Fruit fly (Drosophila melanogaster) whole organism, wandering third instar larva: Measurements from ENCODE around the gene dsx-c73A.
A peak's percentile ranks its signal among the peaks of the same experiment; 100 is the strongest.

Experiments
- Abd-B ChIP-seq: fragments of >200 bp; optimal IDR thresholded peaks from 2 replicates; lab custom pipeline; 2017; ENCODE audit warnings: missing biosample characterization, missing genetic modification characterization
- CG32264 ChIP-seq: fragments of 200-800 bp; sonication (Bioruptor generic); optimal IDR thresholded peaks from 2 replicates; lab custom pipeline; 2016; ENCODE audit warnings: missing biosample characterization, missing genetic modification characterization
- CG9705 ChIP-seq: fragments of 200-800 bp; sonication (Bioruptor generic); optimal IDR thresholded peaks from 2 replicates; lab custom pipeline; 2018; ENCODE audit warnings: missing biosample characterization, mild to moderate bottlenecking, missing genetic modification characterization
- Dfd ChIP-seq: fragments of >200 bp; optimal IDR thresholded peaks from 2 replicates; lab custom pipeline; 2017; ENCODE audit warnings: missing biosample characterization, missing genetic modification characterization
- GATAd ChIP-seq: sonication (Bioruptor generic); optimal IDR thresholded peaks from 2 replicates; lab custom pipeline; 2016; ENCODE audit warnings: missing biosample characterization, missing genetic modification characterization
- HLH106 ChIP-seq: fragments of 200-800 bp; optimal IDR thresholded peaks from 3 replicates; lab custom pipeline; 2019; ENCODE audit warnings: missing biosample characterization, mild to moderate bottlenecking, missing genetic modification characterization, moderate library complexity
- Hnf4 ChIP-seq: fragments of 200-800 bp; sonication (Bioruptor generic); optimal IDR thresholded peaks from 2 replicates; lab custom pipeline; 2016; ENCODE audit warnings: missing biosample characterization, mild to moderate bottlenecking, missing genetic modification characterization
- Mio ChIP-seq: sonication (Bioruptor generic); optimal IDR thresholded peaks from 2 replicates; lab custom pipeline; 2016; ENCODE audit warnings: missing biosample characterization, missing genetic modification characterization
- Myc ChIP-seq: fragments of >200 bp; optimal IDR thresholded peaks from 2 replicates; lab custom pipeline; 2017
- N ChIP-seq: fragments of >200 bp; optimal IDR thresholded peaks from 2 replicates; lab custom pipeline; 2018; ENCODE audit warnings: missing biosample characterization, missing external identifiers, missing genetic modification characterization
- Rel ChIP-seq, 2 experiments: fragments of 200-800 bp; sonication (Bioruptor generic) in 1 of 2; optimal IDR thresholded peaks; 2 replicates in 1 of 2; 3 replicates in 1 of 2; lab custom pipeline; 2016 to 2019; ENCODE audit warnings: mild to moderate bottlenecking in 2 of 2, missing biosample characterization in 2 of 2, missing genetic modification characterization in 2 of 2, moderate library complexity in 1 of 2
- Sp1 ChIP-seq: fragments of 200-800 bp; sonication (Bioruptor generic); optimal IDR thresholded peaks from 3 replicates; lab custom pipeline; 2019; ENCODE audit warnings: missing biosample characterization, mild to moderate bottlenecking, missing genetic modification characterization, moderate library complexity
- Vsx2 ChIP-seq: fragments of 200-300, 225-300 bp; sonication (Bioruptor generic); optimal IDR thresholded peaks from 2 replicates; lab custom pipeline; 2018; ENCODE audit warnings: missing biosample characterization, missing genetic modification characterization; ENCODE audit not compliant: partially characterized antibody
- brk ChIP-seq: fragments of 200-800 bp; sonication (Bioruptor generic); optimal IDR thresholded peaks from 2 replicates; lab custom pipeline; 2016; ENCODE audit warnings: missing biosample characterization, mild to moderate bottlenecking, missing genetic modification characterization
- dl ChIP-seq, 2 experiments: fragments of 175-275, 200-275 bp in 1 of 2; fragments of 200-275 bp in 1 of 2; sonication (Bioruptor generic); optimal IDR thresholded peaks; lab custom pipeline; 2018; ENCODE audit warnings: mild to moderate bottlenecking in 2 of 2, missing biosample characterization in 2 of 2, missing genetic modification characterization in 2 of 2, moderate library complexity in 2 of 2; ENCODE audit not compliant: partially characterized antibody in 2 of 2, insufficient read depth in 1 of 2
- dmrt93B ChIP-seq: fragments of 200-800 bp; sonication (Bioruptor generic); optimal IDR thresholded peaks from 2 replicates; lab custom pipeline; 2018; ENCODE audit warnings: missing biosample characterization, mild to moderate bottlenecking, missing genetic modification characterization
- dsf ChIP-seq: sonication (Bioruptor generic); optimal IDR thresholded peaks from 2 replicates; lab custom pipeline; 2016; ENCODE audit warnings: missing biosample characterization, missing genetic modification characterization, borderline replicate concordance
- ey ChIP-seq: fragments of 200-800 bp; sonication (Bioruptor generic); optimal IDR thresholded peaks from 2 replicates; lab custom pipeline; 2016; ENCODE audit warnings: missing biosample characterization, missing genetic modification characterization
- fru ChIP-seq: fragments of 200-800 bp; sonication (Bioruptor generic); optimal IDR thresholded peaks from 3 replicates; lab custom pipeline; 2016; ENCODE audit warnings: missing biosample characterization, mild to moderate bottlenecking, missing genetic modification characterization
- h ChIP-seq: fragments of 200-800 bp; sonication (Bioruptor generic); optimal IDR thresholded peaks from 3 replicates; lab custom pipeline; 2016; ENCODE audit warnings: missing biosample characterization, mild to moderate bottlenecking, missing genetic modification characterization
- jim ChIP-seq: fragments of 175-275, 200-325 bp; sonication (Bioruptor generic); optimal IDR thresholded peaks from 2 replicates; lab custom pipeline; 2016; ENCODE audit warnings: missing biosample characterization, mild to moderate bottlenecking, missing genetic modification characterization
- lola ChIP-seq: fragments of >200 bp; optimal IDR thresholded peaks from 2 replicates; lab custom pipeline; 2017; ENCODE audit warnings: missing biosample characterization, missing genetic modification characterization
- pan ChIP-seq: fragments of >200 bp; optimal IDR thresholded peaks from 2 replicates; lab custom pipeline; 2017
- psq ChIP-seq: fragments of 200-800 bp; sonication (Bioruptor generic); optimal IDR thresholded peaks from 3 replicates; lab custom pipeline; 2017; ENCODE audit warnings: missing biosample characterization, mild to moderate bottlenecking, missing genetic modification characterization, moderate library complexity
- rgr ChIP-seq: fragments of 200-800 bp; sonication (Bioruptor generic); optimal IDR thresholded peaks from 3 replicates; lab custom pipeline; 2016; ENCODE audit warnings: missing biosample characterization, mild to moderate bottlenecking, missing genetic modification characterization
- sage ChIP-seq: fragments of 200-800 bp; sonication (Bioruptor generic); optimal IDR thresholded peaks from 2 replicates; lab custom pipeline; 2016; ENCODE audit warnings: missing biosample characterization, mild to moderate bottlenecking, missing genetic modification characterization
- sv ChIP-seq: fragments of 200-800 bp; sonication (Bioruptor generic); optimal IDR thresholded peaks from 3 replicates; lab custom pipeline; 2016; ENCODE audit warnings: missing biosample characterization, missing genetic modification characterization
- tai ChIP-seq: sonication (Bioruptor generic); optimal IDR thresholded peaks from 2 replicates; lab custom pipeline; 2016; ENCODE audit warnings: missing biosample characterization, missing genetic modification characterization
- usp ChIP-seq: fragments of >200 bp; optimal IDR thresholded peaks from 2 replicates; lab custom pipeline; 2017; ENCODE audit warnings: missing biosample characterization, missing genetic modification characterization
- woc ChIP-seq: sonication (Bioruptor generic); optimal IDR thresholded peaks from 2 replicates; lab custom pipeline; 2016; ENCODE audit warnings: missing biosample characterization, mild to moderate bottlenecking, missing genetic modification characterization

dsx-c73A gene

DNA sequence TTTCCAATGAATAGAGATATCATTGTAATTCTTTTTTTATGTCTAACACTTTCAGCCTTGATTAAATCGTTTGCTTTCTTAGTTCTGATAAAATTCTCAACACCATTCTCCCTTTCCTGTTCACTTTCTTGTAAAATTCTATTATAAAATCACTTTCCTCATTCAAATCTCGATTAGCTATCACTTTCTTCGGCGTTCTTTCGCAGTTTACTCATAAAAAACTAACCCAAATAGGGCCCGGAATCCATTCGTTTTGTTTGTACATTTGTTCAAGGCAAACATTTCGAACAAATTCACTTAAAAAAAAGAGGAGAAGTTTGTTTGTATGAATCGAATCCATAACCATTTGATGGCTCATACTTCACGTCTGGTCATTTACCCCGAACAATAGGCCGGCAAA lies 18.2 kb downstream of the dsx-c73A start:
- TF ChIP-seq Mio (GFP tag; lab: Kevin White, UChicago) = no peak
- no peak for TF ChIP-seq dl (GFP tag; optimal IDR thresholded peaks at IDR 0.05; lab: Kevin White, UChicago; ENCODE audit: insufficient read depth in 1 of 2, partially characterized antibody in 2 of 2)
- TF ChIP-seq Dfd (GFP tag; lab: Kevin White, UChicago) = no peak
- TF ChIP-seq GATAd (GFP tag; lab: Kevin White, UChicago) = no peak
- no peak for TF ChIP-seq tai (GFP tag; lab: Kevin White, UChicago)
- TF ChIP-seq fru (GFP tag; lab: Kevin White, UChicago) = no peak
- TF ChIP-seq, all 38 proteins: peak for 0

DNA sequence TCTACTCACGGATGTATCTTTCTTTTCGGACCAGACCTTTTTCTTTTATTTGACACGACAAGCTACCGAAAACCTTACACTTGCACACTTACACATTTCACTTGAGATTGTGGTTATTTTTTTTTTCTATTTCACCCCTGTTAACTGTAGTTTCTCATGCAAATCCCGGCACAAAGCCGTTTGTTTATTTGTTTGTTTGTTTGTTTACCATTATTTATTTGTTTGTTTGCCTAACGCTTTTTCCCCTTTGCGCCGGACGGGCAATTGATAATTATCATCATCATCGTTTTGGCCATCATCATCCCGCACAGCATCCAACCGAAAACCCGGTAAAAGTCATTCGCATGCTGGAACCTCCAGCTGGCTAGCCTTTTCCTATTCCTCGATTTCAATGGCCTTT lies 20.7 kb downstream of the dsx-c73A start:
- TF ChIP-seq N (GFP tag; lab: Kevin White, UChicago) (no peak), ey (GFP tag; lab: Kevin White, UChicago) (no peak), pan (lab: Kevin White, UChicago) (no peak), Sp1 (GFP tag; lab: Kevin White, UChicago) (no peak), rgr (GFP tag; lab: Kevin White, UChicago) (no peak), h (no peak), brk (no peak), psq (GFP tag; lab: Kevin White, UChicago) (no peak), Vsx2 (no peak), Abd-B (GFP tag; lab: Kevin White, UChicago) (no peak), dsf (GFP tag; lab: Kevin White, UChicago) (no peak), Rel (GFP tag; optimal IDR thresholded peaks at IDR 0.05; lab: Kevin White, UChicago) (no peak), Rel (tag; optimal IDR thresholded peaks at IDR 0.05; lab: Kevin White, UChicago) (no peak), CG9705 (GFP tag; lab: Kevin White, UChicago) (no peak), lola (GFP tag; lab: Kevin White, UChicago) (no peak), tai (GFP tag; lab: Kevin White, UChicago) (no peak), Hnf4 (GFP tag; lab: Kevin White, UChicago) (no peak), usp (GFP tag; lab: Kevin White, UChicago) (no peak), sv (GFP tag; lab: Kevin White, UChicago) (no peak), Dfd (GFP tag; lab: Kevin White, UChicago) (no peak)
- TF ChIP-seq, all 38 proteins: peak for 0

DNA sequence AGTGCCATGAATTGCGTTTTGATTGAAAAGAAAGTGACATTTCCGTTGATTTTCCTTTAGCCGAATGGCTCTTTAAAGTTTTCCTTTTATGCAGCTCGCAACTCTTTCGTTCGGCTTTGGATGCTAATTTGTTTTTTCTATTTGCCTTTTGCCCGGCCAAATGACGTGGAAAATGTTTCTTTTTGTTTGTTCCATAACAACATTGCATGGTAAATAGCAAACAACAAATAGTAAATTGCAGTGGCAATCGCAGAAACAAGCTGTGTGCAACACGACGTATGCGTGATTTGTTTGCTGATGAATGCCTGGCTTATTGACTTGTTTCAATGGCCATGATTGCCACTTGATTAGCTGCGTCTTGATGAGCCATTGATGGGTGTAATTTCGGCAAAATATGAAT lies 22.3 kb downstream of the dsx-c73A start:
- TF ChIP-seq Sp1 (GFP tag; lab: Kevin White, UChicago) (no peak), dmrt93B (no peak), lola (GFP tag; lab: Kevin White, UChicago) (no peak), woc (no peak), GATAd (GFP tag; lab: Kevin White, UChicago) (no peak), tai (GFP tag; lab: Kevin White, UChicago) (no peak), h (no peak), CG9705 (GFP tag; lab: Kevin White, UChicago) (no peak), rgr (GFP tag; lab: Kevin White, UChicago) (no peak), jim (GFP tag; lab: Kevin White, UChicago) (no peak), sv (GFP tag; lab: Kevin White, UChicago) (no peak), psq (GFP tag; lab: Kevin White, UChicago) (no peak), sage (GFP tag; lab: Kevin White, UChicago) (no peak), Myc (lab: Kevin White, UChicago) (no peak), Hnf4 (GFP tag; lab: Kevin White, UChicago) (no peak), HLH106 (tag; lab: Kevin White, UChicago) (no peak), ey (GFP tag; lab: Kevin White, UChicago) (no peak), Rel (GFP tag; optimal IDR thresholded peaks at IDR 0.05; lab: Kevin White, UChicago) (no peak), Rel (tag; optimal IDR thresholded peaks at IDR 0.05; lab: Kevin White, UChicago) (no peak), CG32264 (GFP tag; lab: Kevin White, UChicago) (no peak)

DNA sequence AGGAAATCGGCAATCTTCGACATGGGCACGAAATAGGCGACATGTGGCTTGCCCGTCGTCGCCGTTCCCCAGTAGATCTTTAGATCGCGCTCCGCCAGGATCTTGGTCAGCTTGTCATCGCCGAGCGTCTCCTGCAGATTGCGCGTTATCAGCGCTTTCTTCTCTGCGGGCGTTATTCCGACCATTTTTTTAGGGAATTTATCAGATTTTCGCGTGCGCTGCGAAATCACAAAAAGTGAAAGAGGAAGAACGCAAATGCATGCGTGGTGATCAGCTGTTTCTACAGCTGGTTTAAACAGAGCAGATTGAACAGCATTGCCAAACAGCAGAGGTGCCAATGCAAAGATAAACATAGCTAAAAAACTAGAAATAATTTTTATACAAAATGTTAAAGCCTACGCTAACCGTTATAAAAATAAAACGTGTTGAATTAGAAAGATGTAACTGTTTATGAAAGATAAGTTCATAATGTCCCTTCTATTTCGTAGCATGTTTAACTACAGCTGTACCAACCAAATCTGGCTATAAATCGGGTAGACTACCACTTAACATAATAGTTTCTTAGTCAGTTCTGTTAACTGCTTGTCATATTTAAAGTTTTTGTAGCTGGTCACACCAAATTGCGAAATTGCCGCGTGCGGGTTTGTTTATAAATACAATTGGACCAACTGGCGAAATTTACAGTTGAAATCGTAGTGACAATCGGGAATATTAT lies 32.5 kb downstream of the dsx-c73A start, which contains the start of the genes TyrRS and CG33158:
Gene TyrRS (minus strand): TSS at position 244 of the 715 bp plus-strand sequence.
Gene CG33158 (plus strand): TSS at position 539 of the 715 bp plus-strand sequence.
- TF ChIP-seq dmrt93B (no peak), Myc (lab: Kevin White, UChicago) (peak; percentile 94), sv (GFP tag; lab: Kevin White, UChicago) (no peak)
